Fruit fly (Drosophila melanogaster) whole organism, pupa: ENCODE data around the gene Ubc87F.

Source experiments
- CG12605 ChIP-seq: fragments of 200-800 bp; sonication (Bioruptor generic); IDR thresholded peaks from 2 replicates; pipeline ENCODE4 v1.3.6; 2022; ENCODE audit warnings: missing biosample characterization, missing genetic modification characterization
- CG14655 ChIP-seq: fragments of 200-800 bp; sonication (Bioruptor generic); optimal IDR thresholded peaks from 3 replicates; lab custom pipeline; 2017; ENCODE audit warnings: mild to moderate bottlenecking, missing biosample characterization, missing genetic modification reagents, missing genetic modification characterization
- CG34367 ChIP-seq: fragments of 200-800 bp; sonication (Bioruptor generic); optimal IDR thresholded peaks from 2 replicates; lab custom pipeline; 2018; ENCODE audit warnings: missing biosample characterization, mild to moderate bottlenecking, missing genetic modification characterization
- CG4496 ChIP-seq: fragments of 200-800 bp; sonication (Bioruptor generic); IDR thresholded peaks from 3 replicates; pipeline ENCODE4 v1.3.6; 2022; ENCODE audit warnings: missing biosample characterization, missing genetic modification characterization
- CG8159 ChIP-seq: fragments of 200-800 bp; sonication (Bioruptor generic); optimal IDR thresholded peaks from 3 replicates; lab custom pipeline; 2018; ENCODE audit warnings: missing biosample characterization, mild to moderate bottlenecking, missing genetic modification characterization, moderate library complexity
- CG8301 ChIP-seq: fragments of 200-800 bp; sonication (Bioruptor generic); optimal IDR thresholded peaks from 2 replicates; lab custom pipeline; 2018; ENCODE audit warnings: missing biosample characterization, mild to moderate bottlenecking, missing genetic modification characterization
- D1 ChIP-seq: fragments of 200-800 bp; sonication (Bioruptor generic); optimal IDR thresholded peaks from 2 replicates; lab custom pipeline; 2018; ENCODE audit warnings: missing biosample characterization, mild to moderate bottlenecking, missing genetic modification characterization, moderate library complexity
- EcR ChIP-seq: fragments of 200-800 bp; sonication (Bioruptor generic); optimal IDR thresholded peaks from 3 replicates; lab custom pipeline; 2019; ENCODE audit warnings: missing biosample characterization, missing genetic modification characterization, mild to moderate bottlenecking, moderate library complexity, missing genetic modification reagents
- Snoo ChIP-seq: fragments of 200-800 bp; sonication (Bioruptor generic); optimal IDR thresholded peaks from 3 replicates; lab custom pipeline; 2017; ENCODE audit warnings: missing biosample characterization, mild to moderate bottlenecking, missing genetic modification characterization, inconsistent platforms
- gl ChIP-seq: fragments of 200-800 bp; sonication (Bioruptor generic); optimal IDR thresholded peaks from 2 replicates; lab custom pipeline; 2018; ENCODE audit warnings: missing biosample characterization, mild to moderate bottlenecking, missing genetic modification characterization
- rn ChIP-seq: fragments of 200-800 bp; sonication (Bioruptor generic); IDR thresholded peaks from 2 replicates; pipeline ENCODE4 v1.3.6; 2022; ENCODE audit warnings: missing biosample characterization, missing genetic modification characterization

DNA sequence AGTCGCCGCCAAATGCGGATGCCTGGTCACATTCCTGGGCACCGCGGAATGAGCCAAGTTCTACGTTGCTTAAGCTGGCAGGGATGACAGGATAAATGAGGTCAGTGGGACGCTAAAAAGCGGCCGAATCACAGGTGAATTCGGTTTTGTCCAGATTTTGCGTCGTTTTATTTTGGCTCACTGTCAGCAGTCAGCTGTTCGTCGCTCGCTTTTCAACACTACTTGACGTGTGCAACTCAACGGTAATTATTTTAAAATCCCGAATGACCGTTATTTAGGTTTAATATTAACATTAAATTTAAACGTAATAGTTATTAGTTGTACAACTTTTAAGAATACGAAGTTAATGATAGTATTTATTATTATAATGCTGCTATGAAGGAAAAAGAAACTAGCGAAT lies 18.6 kb downstream of the Ubc87F start:
- TF ChIP-seq CG8159 (tag; lab: Kevin White, UChicago), result no peak
- no peak for TF ChIP-seq gl
- no peak for TF ChIP-seq D1 (tag; lab: Kevin White, UChicago)
- TF ChIP-seq EcR (GFP tag; lab: Kevin White, UChicago), result no peak
- no peak for TF ChIP-seq CG4496
- no peak for TF ChIP-seq CG12605 (GFP tag; lab: Robert Waterston, UW)
- TF ChIP-seq rn, result no peak
- no peak for TF ChIP-seq CG14655
- TF ChIP-seq Snoo (tag; lab: Kevin White, UChicago), result no peak
- TF ChIP-seq CG8301 (tag; lab: Kevin White, UChicago), result no peak
- TF ChIP-seq CG34367 (tag; lab: Kevin White, UChicago), result no peak
